Fruit fly (Drosophila melanogaster) Kc167 (cell line): Measurements from ENCODE around the gene phr6-4.

Experiments
- Myc ChIP-seq: fragments of >200 bp; optimal IDR thresholded peaks from 2 replicates; lab custom pipeline; 2017; ENCODE audit warnings: missing external identifiers
- Sin3A ChIP-seq: fragments of >200 bp; optimal IDR thresholded peaks from 2 replicates; lab custom pipeline; 2018; ENCODE audit warnings: missing external identifiers
- h ChIP-seq: fragments of >200 bp; optimal IDR thresholded peaks from 3 replicates; lab custom pipeline; 2018; ENCODE audit warnings: missing external identifiers
- insv ChIP-seq: fragments of >200 bp; optimal IDR thresholded peaks from 3 replicates; lab custom pipeline; 2018; ENCODE audit warnings: missing external identifiers
- psq ChIP-seq: fragments of >200 bp; optimal IDR thresholded peaks from 2 replicates; lab custom pipeline; 2017; ENCODE audit warnings: missing external identifiers
- ttk ChIP-seq: sonication (Bioruptor generic); optimal IDR thresholded peaks from 2 replicates; lab custom pipeline; 2017; ENCODE audit warnings: missing external identifiers

DNA sequence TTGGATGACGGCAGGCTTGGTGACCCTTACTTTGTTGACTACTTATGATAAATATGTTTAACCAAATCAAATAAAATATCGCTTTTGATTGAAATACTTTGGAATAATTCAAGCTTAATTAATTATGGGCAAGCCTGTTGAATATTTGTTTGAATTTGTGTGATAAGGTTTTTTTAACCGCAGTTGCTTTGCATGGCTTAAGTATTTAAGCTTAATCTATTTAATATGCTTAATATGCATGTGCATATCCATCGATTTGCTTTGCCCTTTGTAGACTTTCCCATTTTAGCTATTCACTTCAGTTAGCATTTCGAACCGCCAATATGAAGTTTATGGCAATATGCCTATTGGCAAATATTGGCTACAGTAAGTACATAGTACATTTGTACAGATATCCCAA, 5.0 kb downstream of the phr6-4 start, which contains the start of gene Sfp38D:
- TF ChIP-seq h (lab: Kevin White, UChicago) (no peak), psq (lab: Kevin White, UChicago) (no peak), insv (lab: Kevin White, UChicago) (no peak), Myc (no peak), ttk (no peak), Sin3A (no peak)
